Fruit fly (Drosophila melanogaster): Measurements from ENCODE around the gene Cpsf6.

Cpsf6 gene

dm6 chr3L:8285773-8286172 is 29.5 kb downstream of the Cpsf6 start (continued):
- peak; percentile 21 for TF ChIP-seq nmo (GFP tag; optimal IDR thresholded peaks at IDR 0.05)
- no peak for TF ChIP-seq Lim3 (GFP tag; IDR thresholded peaks at IDR 0.05)
- peak; percentile 14; the same call in 1 of the 2 replicates for TF ChIP-seq vvl (GFP tag; IDR thresholded peaks at IDR 0.05)
- TF ChIP-seq br (optimal IDR thresholded peaks at IDR 0.05): no peak
- TF ChIP-seq Sox100B (GFP tag; optimal IDR thresholded peaks at IDR 0.05): peak; percentile 12
- no peak for TF ChIP-seq CG5245 (GFP tag; optimal IDR thresholded peaks at IDR 0.05)
- no peak for TF ChIP-seq CG6175 (GFP tag; IDR thresholded peaks at IDR 0.05)
- no peak for TF ChIP-seq nau (GFP tag; optimal IDR thresholded peaks at IDR 0.05)
- no peak for TF ChIP-seq CG17328 (GFP tag; IDR thresholded peaks at IDR 0.05)
- no peak for TF ChIP-seq corto (GFP tag; optimal IDR thresholded peaks at IDR 0.05)
- 0 out of 2 replicates have a peak, but pooled peaks have one; percentile 29 for TF ChIP-seq Ptx1 (GFP tag; IDR thresholded peaks at IDR 0.05)
- no peak for TF ChIP-seq zen2 (GFP tag; IDR thresholded peaks at IDR 0.05; ENCODE audit: partially characterized antibody)
- peak in 1 of 2 experiments; percentile 35 for TF ChIP-seq Hr51 (GFP tag; optimal IDR thresholded peaks at IDR 0.05)
- no peak for TF ChIP-seq CG6813 (GFP tag; optimal IDR thresholded peaks at IDR 0.05)
- TF ChIP-seq CG15514 (GFP tag; optimal IDR thresholded peaks at IDR 0.05): no peak
- TF ChIP-seq CG31441 (GFP tag; IDR thresholded peaks at IDR 0.05): 0 out of 2 replicates have a peak, but pooled peaks have one; percentile 16
- TF ChIP-seq Ssrp (tag; optimal IDR thresholded peaks at IDR 0.05): no peak
- TF ChIP-seq lov (optimal IDR thresholded peaks at IDR 0.05): no peak
- no peak for TF ChIP-seq lov (GFP tag; IDR thresholded peaks at IDR 0.05)
- TF ChIP-seq cwo (GFP tag; optimal IDR thresholded peaks at IDR 0.05): peak; percentile 2
- TF ChIP-seq CG11456 (GFP tag; IDR thresholded peaks at IDR 0.05): no peak
- TF ChIP-seq her (GFP tag; optimal IDR thresholded peaks at IDR 0.05): no peak
- TF ChIP-seq bowl (GFP tag; IDR thresholded peaks at IDR 0.05): no peak
- TF ChIP-seq row (GFP tag; IDR thresholded peaks at IDR 0.05): 0 out of 3 replicates have a peak, but pooled peaks have one; percentile 19
- peak; percentile 44 for TF ChIP-seq CG7839 (tag; optimal IDR thresholded peaks at IDR 0.05)
- TF ChIP-seq Sry-δ (GFP tag; optimal IDR thresholded peaks at IDR 0.05): no peak
- TF ChIP-seq yki (optimal IDR thresholded peaks at IDR 0.05): no peak
- TF ChIP-seq dmrt99B (tag; optimal IDR thresholded peaks at IDR 0.05): peak; percentile 53
- TF ChIP-seq gt (GFP tag; IDR thresholded peaks at IDR 0.05): no peak
- TF ChIP-seq Hr78 (GFP tag; optimal IDR thresholded peaks at IDR 0.05): no peak
- TF ChIP-seq Dad (GFP tag; optimal IDR thresholded peaks at IDR 0.05): no peak
- TF ChIP-seq Gug (GFP tag; IDR thresholded peaks at IDR 0.05): no peak
- TF ChIP-seq al (GFP tag; IDR thresholded peaks at IDR 0.05): no peak
- no peak for TF ChIP-seq CG3407 (GFP tag; optimal IDR thresholded peaks at IDR 0.05)
- peak; percentile 1 for TF ChIP-seq Fer3 (tag; optimal IDR thresholded peaks at IDR 0.05)
- no peak for TF ChIP-seq Atf3 (GFP tag; optimal IDR thresholded peaks at IDR 0.05)
- TF ChIP-seq sens (GFP tag): peak; percentile 77
- no peak for TF ChIP-seq croc (GFP tag; conservative IDR thresholded peaks at IDR 0.05)

dm6 chr3L:8285291-8285690 is 30.0 kb downstream of the Cpsf6 start:
- TF ChIP-seq Ets65A (GFP tag) (peak; percentile 27), chinmo (GFP tag; IDR thresholded peaks at IDR 0.05; ENCODE audit: partially characterized antibody) (0 out of 4 replicates have a peak, but pooled peaks have one; percentile 24), scrt (GFP tag; optimal IDR thresholded peaks at IDR 0.05) (peak; percentile 93), Trl (optimal IDR thresholded peaks at IDR 0.05) (peak; percentile 24 to 64), Trl (GFP tag; optimal IDR thresholded peaks at IDR 0.05) (no peak), CG3838 (GFP tag; optimal IDR thresholded peaks at IDR 0.05) (no peak)

Data from whole organism, embryonic.